Fruit fly (Drosophila melanogaster) whole organism, embryonic: ENCODE data around the gene CG31800.

Experiments used
- CG10431 ChIP-seq: fragments of 200-800 bp; sonication (Bioruptor generic); optimal IDR thresholded peaks from 3 replicates; lab custom pipeline; 2018; ENCODE audit warnings: missing biosample characterization, mild to moderate bottlenecking, missing genetic modification characterization
- CG11560 ChIP-seq: fragments of 200-800 bp; sonication (Bioruptor generic); IDR thresholded peaks from 3 replicates; pipeline ENCODE4 v1.3.6; 2022; ENCODE audit warnings: missing biosample characterization, missing genetic modification characterization
- CG17802 ChIP-seq: fragments of 200-800 bp; sonication (Bioruptor generic); optimal IDR thresholded peaks from 2 replicates; lab custom pipeline; 2018; ENCODE audit warnings: missing biosample characterization, mild to moderate bottlenecking, missing genetic modification characterization, moderate library complexity
- CG31388 ChIP-seq: fragments of 200-800 bp; sonication (Bioruptor generic); optimal IDR thresholded peaks from 2 replicates; lab custom pipeline; 2016; ENCODE audit warnings: missing biosample characterization, missing genetic modification characterization
- Gsc ChIP-seq: fragments of 200-800 bp; sonication (Bioruptor generic); IDR thresholded peaks from 2 replicates; pipeline ENCODE4 v1.3.6; 2022; ENCODE audit warnings: missing biosample characterization, missing genetic modification characterization
- Xbp1 ChIP-seq: fragments of 200-800 bp; sonication (Bioruptor generic); optimal IDR thresholded peaks from 3 replicates; lab custom pipeline; 2016; ENCODE audit warnings: missing biosample characterization, mild to moderate bottlenecking, missing genetic modification characterization
- nerfin-2 ChIP-seq: fragments of 200-800 bp; sonication (Bioruptor generic); IDR thresholded peaks from 2 replicates; pipeline ENCODE4 v1.3.6; 2022; ENCODE audit warnings: missing biosample characterization, missing genetic modification characterization; ENCODE audit not compliant: partially characterized antibody
- tin ChIP-seq: fragments of 200-800 bp; sonication (Bioruptor generic); optimal IDR thresholded peaks from 3 replicates; lab custom pipeline; 2016; ENCODE audit warnings: missing biosample characterization, missing genetic modification characterization

- TF ChIP-seq CG11560 (no peak), CG31388 (GFP tag; lab: Kevin White, UChicago) (no peak), Gsc (GFP tag; lab: Robert Waterston, UW) (no peak), tin (GFP tag; lab: Kevin White, UChicago) (no peak), Xbp1 (GFP tag; lab: Kevin White, UChicago) (no peak), CG17802 (no peak), nerfin-2 (no peak), CG10431 (GFP tag; lab: Kevin White, UChicago) (no peak)
Observed at dm6 chr2L:19024744-19025059, 9.7 kb downstream of the CG31800 start.
